Fruit fly (Drosophila melanogaster): ENCODE data around the gene CG43373.

The CG43373 gene

DNA sequence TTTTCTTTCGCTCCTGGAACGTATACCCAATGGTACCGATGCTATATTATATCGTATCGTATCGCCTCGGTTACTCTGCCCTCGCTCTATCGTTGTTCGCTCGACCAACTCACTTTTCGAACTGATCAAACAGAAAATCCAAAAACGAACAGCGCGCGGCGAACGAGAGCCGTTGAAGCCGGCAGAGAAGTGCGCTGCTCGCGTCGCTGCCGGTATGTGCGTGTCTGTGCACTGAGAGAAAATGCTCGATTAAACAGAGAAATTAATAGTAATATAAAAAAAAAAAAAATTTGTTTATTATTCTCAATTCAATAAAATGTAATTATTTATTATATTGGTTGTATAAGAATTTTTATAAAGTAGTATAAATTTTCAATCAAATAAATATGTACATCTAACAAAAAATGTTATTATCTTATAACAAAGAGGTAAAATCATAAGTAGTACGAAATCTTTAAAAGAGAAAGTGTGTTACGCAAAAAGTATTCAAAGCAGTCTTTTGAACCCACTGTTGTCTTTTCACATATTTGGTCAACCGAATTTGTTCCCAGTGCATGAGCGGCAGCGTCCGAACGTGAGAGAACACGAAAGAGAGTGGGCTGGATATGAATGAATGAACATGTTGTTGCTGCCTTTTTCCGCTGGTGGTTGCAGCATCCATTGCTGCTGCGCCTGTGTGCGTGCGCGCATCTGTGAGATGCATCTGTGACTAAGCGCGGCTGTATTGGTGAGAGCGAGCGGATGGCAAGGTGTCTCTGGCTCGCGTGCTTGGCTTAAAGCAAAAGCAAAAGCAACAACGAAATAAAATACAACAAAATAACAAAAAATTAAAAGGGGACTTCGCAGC, 59.4 kb downstream of the CG43373 start, which contains the start of gene aos (continued):
- TF ChIP-seq lov (optimal IDR thresholded peaks at IDR 0.05) (no peak), lov (GFP tag; IDR thresholded peaks at IDR 0.05) (peak; percentile 4; the same call in 1 of the 3 replicates), Bdp1 (GFP tag; optimal IDR thresholded peaks at IDR 0.05) (peak; percentile 34), CG11695 (GFP tag; IDR thresholded peaks at IDR 0.05) (peak; percentile 93), pan (optimal IDR thresholded peaks at IDR 0.05) (no peak), pan (GFP tag; optimal IDR thresholded peaks at IDR 0.05 in 1 of 2, IDR thresholded peaks at IDR 0.05 in 1 of 2) (peak in 1 of 2 experiments; percentile 63), CG6654 (GFP tag; optimal IDR thresholded peaks at IDR 0.05) (peak; percentile 79), CG8924 (tag; optimal IDR thresholded peaks at IDR 0.05) (peak; percentile 97), CG31365 (tag; optimal IDR thresholded peaks at IDR 0.05) (no peak), gro (GFP tag; optimal IDR thresholded peaks at IDR 0.05) (no peak), maf-S (GFP tag; optimal IDR thresholded peaks at IDR 0.05) (no peak), CG5245 (GFP tag; optimal IDR thresholded peaks at IDR 0.05) (peak; percentile 75), CG14667 (GFP tag; IDR thresholded peaks at IDR 0.05) (peak; percentile 72), CG31441 (GFP tag; IDR thresholded peaks at IDR 0.05) (peak; percentile 100), CG33213 (GFP tag; optimal IDR thresholded peaks at IDR 0.05) (peak; percentile 4), Hmr (GFP tag; optimal IDR thresholded peaks at IDR 0.05) (peak; percentile 89), Optix (GFP tag; IDR thresholded peaks at IDR 0.05) (peak; percentile 74; the same call in 2 of the 3 replicates), Ssrp (tag; optimal IDR thresholded peaks at IDR 0.05) (peak; percentile 95), CG11093 (GFP tag; IDR thresholded peaks at IDR 0.05) (peak; percentile 78), dan (GFP tag; IDR thresholded peaks at IDR 0.05) (peak; percentile 58; the same call in 1 of the 2 replicates), dpn (GFP tag; optimal IDR thresholded peaks at IDR 0.05) (peak in 1 of 2 experiments; percentile 90), amos (GFP tag; IDR thresholded peaks at IDR 0.05; ENCODE audit: partially characterized antibody) (peak; percentile 46; the same call in 1 of the 2 replicates), C15 (GFP tag; IDR thresholded peaks at IDR 0.05) (no peak), Dbx (GFP tag; IDR thresholded peaks at IDR 0.05) (peak; percentile 75), BtbVII (GFP tag; optimal IDR thresholded peaks at IDR 0.05) (peak; percentile 90), al (GFP tag; IDR thresholded peaks at IDR 0.05) (peak; percentile 69), wek (GFP tag; optimal IDR thresholded peaks at IDR 0.05) (no peak), CG4404 (GFP tag; IDR thresholded peaks at IDR 0.05) (peak; percentile 92), CG34422 (GFP tag; IDR thresholded peaks at IDR 0.05) (peak; percentile 76; the same call in 2 of the 3 replicates), ranshi (GFP tag; IDR thresholded peaks at IDR 0.05) (peak; percentile 72; the same call in 1 of the 2 replicates), CG8765 (GFP tag; IDR thresholded peaks at IDR 0.05) (peak; percentile 63; the same call in 1 of the 2 replicates), ac (GFP tag; optimal IDR thresholded peaks at IDR 0.05) (peak; percentile 89), CG18764 (GFP tag; optimal IDR thresholded peaks at IDR 0.05) (peak; percentile 86), CG10267 (tag; optimal IDR thresholded peaks at IDR 0.05) (peak; percentile 92), sr (GFP tag; IDR thresholded peaks at IDR 0.05) (peak; percentile 7; the same call in 1 of the 3 replicates), Rx (GFP tag; IDR thresholded peaks at IDR 0.05) (peak; percentile 61), Poxn (GFP tag; IDR thresholded peaks at IDR 0.05) (no peak), CG9215 (GFP tag; IDR thresholded peaks at IDR 0.05) (peak; percentile 80), ssp (GFP tag; IDR thresholded peaks at IDR 0.05) (peak; percentile 73), Hey (tag; optimal IDR thresholded peaks at IDR 0.05) (no peak), CG3407 (GFP tag; optimal IDR thresholded peaks at IDR 0.05) (peak; percentile 90), CG10147 (GFP tag; optimal IDR thresholded peaks at IDR 0.05) (peak; percentile 81), zfh1 (GFP tag; IDR thresholded peaks at IDR 0.05) (peak; percentile 84), CG6854 (GFP tag; optimal IDR thresholded peaks at IDR 0.05) (peak; percentile 80), CG2678 (tag; optimal IDR thresholded peaks at IDR 0.05) (peak; percentile 95), Fer3 (tag; optimal IDR thresholded peaks at IDR 0.05) (peak; percentile 79), ap (GFP tag; IDR thresholded peaks at IDR 0.05) (peak; percentile 81), Hmx (GFP tag; optimal IDR thresholded peaks at IDR 0.05) (no peak), CG31388 (GFP tag; optimal IDR thresholded peaks at IDR 0.05) (peak; percentile 45), Doc3 (GFP tag; IDR thresholded peaks at IDR 0.05; ENCODE audit: partially characterized antibody) (no peak)
